Worm (Caenorhabditis elegans) whole organism, L4 larva: ENCODE data around the gene F26G1.2.
A peak's percentile ranks its signal among the peaks of the same experiment; 100 is the strongest.

ENCODE experiments used
- F44E2.7 ChIP-seq: fragments of 200-800 bp; sonication (Bioruptor generic); IDR thresholded peaks from 2 replicates; pipeline ENCODE4 v2.1.2; 2022; ENCODE audit warnings: missing genetic modification characterization, missing compliant biosample characterization
- R02D3.7 ChIP-seq: fragments of 150-350 bp; sonication (generic microtip); optimal IDR thresholded peaks from 3 replicates; lab custom pipeline; 2014; ENCODE audit warnings: missing biosample characterization, missing genetic modification characterization
- T20F7.1 ChIP-seq: fragments of 200-800 bp; sonication (Bioruptor generic); optimal IDR thresholded peaks from 2 replicates; lab custom pipeline; 2018; ENCODE audit warnings: mild to moderate bottlenecking, missing genetic modification characterization, missing compliant biosample characterization
- Y48G9A.11 ChIP-seq: fragments of 200-800 bp; sonication (Bioruptor generic); IDR thresholded peaks from 2 replicates; pipeline ENCODE4 v1.3.6; 2022; ENCODE audit warnings: missing genetic modification reagents, missing genetic modification characterization, missing compliant biosample characterization
- aha-1 ChIP-seq: fragments of 150-350 bp; peaks from one replicate; lab custom pipeline; 2014; ENCODE audit warnings: missing biosample characterization, missing genetic modification characterization
- ama-1 ChIP-seq: fragments of 150-350 bp; optimal IDR thresholded peaks from 2 replicates; lab custom pipeline; 2014; ENCODE audit warnings: inconsistent platforms, mixed read lengths
- ceh-44 ChIP-seq: fragments of 200-800 bp; sonication (Bioruptor generic); IDR thresholded peaks from 2 replicates; pipeline ENCODE4 v1.3.6; 2022; ENCODE audit warnings: missing genetic modification reagents, missing genetic modification characterization, missing compliant biosample characterization
- ceh-62 ChIP-seq: sonication (generic microtip); optimal IDR thresholded peaks from 2 replicates; lab custom pipeline; 2017; ENCODE audit warnings: missing biosample characterization, missing genetic modification characterization
- ceh-82 ChIP-seq: sonication (generic microtip); optimal IDR thresholded peaks from 2 replicates; lab custom pipeline; 2017; ENCODE audit warnings: missing biosample characterization, missing genetic modification characterization
- daf-12 ChIP-seq: fragments of 150-350 bp; optimal IDR thresholded peaks from 2 replicates; lab custom pipeline; 2014; ENCODE audit warnings: missing biosample characterization, missing genetic modification reagents, missing genetic modification characterization
- daf-8 ChIP-seq: fragments of 200-800 bp; sonication (Bioruptor generic); IDR thresholded peaks from 2 replicates; pipeline ENCODE4 v1.3.6; 2022; ENCODE audit warnings: missing genetic modification characterization, missing compliant biosample characterization
- dmd-6 ChIP-seq: fragments of 200-800 bp; sonication (Bioruptor generic); IDR thresholded peaks from 2 replicates; pipeline ENCODE4 v1.3.6; 2022; ENCODE audit warnings: missing genetic modification reagents, missing genetic modification characterization, missing compliant biosample characterization
- duxl-1 ChIP-seq: sonication (generic microtip); optimal IDR thresholded peaks from 2 replicates; lab custom pipeline; 2016; ENCODE audit warnings: mild to moderate bottlenecking, missing genetic modification characterization, moderate library complexity, missing compliant biosample characterization; ENCODE audit not compliant: poor library complexity
- egl-43 ChIP-seq: fragments of 200-800 bp; sonication (Bioruptor generic); IDR thresholded peaks from 2 replicates; pipeline ENCODE4 v1.3.6; 2022; ENCODE audit warnings: missing genetic modification reagents, missing genetic modification characterization, missing compliant biosample characterization
- fkh-10 ChIP-seq: fragments of 150-350 bp; optimal IDR thresholded peaks from 2 replicates; lab custom pipeline; 2014; ENCODE audit warnings: missing biosample characterization, missing genetic modification reagents, missing genetic modification characterization
- hlh-11 ChIP-seq: fragments of 200-800 bp; sonication (Bioruptor generic); optimal IDR thresholded peaks from 2 replicates; lab custom pipeline; 2018; ENCODE audit warnings: mild to moderate bottlenecking, missing genetic modification characterization, missing compliant biosample characterization
- lim-7 ChIP-seq: fragments of 200-800 bp; sonication (Bioruptor generic); IDR thresholded peaks from 2 replicates; pipeline ENCODE4 v1.3.6; 2022; ENCODE audit warnings: missing genetic modification characterization, missing compliant biosample characterization
- lsy-2 ChIP-seq, 2 experiments: fragments of 150-350 bp in 1 of 2; sonication (generic microtip) in 1 of 2; optimal IDR thresholded peaks; 2 replicates each; lab custom pipeline; 2014 to 2017; ENCODE audit warnings: missing biosample characterization in 2 of 2, missing genetic modification characterization in 2 of 2
- madf-9 ChIP-seq: fragments of 200-800 bp; sonication (Bioruptor generic); conservative IDR thresholded peaks from 2 replicates; pipeline ENCODE4 v1.3.6; 2022; ENCODE audit warnings: missing genetic modification reagents, missing genetic modification characterization, missing compliant biosample characterization
- nhr-10 ChIP-seq: fragments of 150-350 bp; optimal IDR thresholded peaks from 2 replicates; lab custom pipeline; 2014; ENCODE audit warnings: missing biosample characterization, missing genetic modification characterization
- nhr-102 ChIP-seq: sonication (generic microtip); optimal IDR thresholded peaks from 2 replicates; lab custom pipeline; 2016; ENCODE audit warnings: mild to moderate bottlenecking, missing genetic modification characterization, moderate library complexity, missing compliant biosample characterization
- nhr-111 ChIP-seq: fragments of 200-800 bp; sonication (Bioruptor generic); optimal IDR thresholded peaks from 2 replicates; lab custom pipeline; 2018; ENCODE audit warnings: mild to moderate bottlenecking, missing genetic modification characterization, missing compliant biosample characterization
- nhr-41 ChIP-seq: fragments of 200-800 bp; sonication (Bioruptor generic); IDR thresholded peaks from 2 replicates; pipeline ENCODE4 v1.3.6; 2022; ENCODE audit warnings: missing genetic modification reagents, missing genetic modification characterization, missing compliant biosample characterization
- nhr-48 ChIP-seq: sonication (generic microtip); optimal IDR thresholded peaks from 2 replicates; lab custom pipeline; 2016; ENCODE audit warnings: mild to moderate bottlenecking, missing genetic modification characterization, missing compliant biosample characterization
- nhr-77 ChIP-seq: fragments of 150-350 bp; optimal IDR thresholded peaks from 2 replicates; lab custom pipeline; 2014; ENCODE audit warnings: missing biosample characterization, missing genetic modification characterization
- skn-1 ChIP-seq: fragments of 150-350 bp; optimal IDR thresholded peaks from 2 replicates; lab custom pipeline; 2014; ENCODE audit warnings: missing biosample characterization, missing genetic modification characterization
- snpc-1.2 ChIP-seq: fragments of 200-800 bp; sonication (Bioruptor generic); IDR thresholded peaks from 2 replicates; pipeline ENCODE4 v1.3.6; 2022; ENCODE audit warnings: missing genetic modification reagents, missing genetic modification characterization, missing compliant biosample characterization
- spr-1 ChIP-seq: sonication (generic microtip); optimal IDR thresholded peaks from 2 replicates; lab custom pipeline; 2016; ENCODE audit warnings: mild to moderate bottlenecking, missing genetic modification characterization, missing compliant biosample characterization
- spr-3 ChIP-seq: fragments of 200-800 bp; sonication (Bioruptor generic); optimal IDR thresholded peaks from 2 replicates; lab custom pipeline; 2018; ENCODE audit warnings: mild to moderate bottlenecking, missing genetic modification characterization, missing compliant biosample characterization
- tag-97 ChIP-seq: fragments of 200-800 bp; sonication (Bioruptor generic); IDR thresholded peaks from 2 replicates; pipeline ENCODE4 v1.3.6; 2022; ENCODE audit warnings: missing genetic modification characterization, missing compliant biosample characterization
- tra-1 ChIP-seq: fragments of 200-800 bp; sonication (Bioruptor generic); IDR thresholded peaks from 2 replicates; pipeline ENCODE4 v1.3.6; 2022; ENCODE audit warnings: missing genetic modification reagents, missing genetic modification characterization, missing compliant biosample characterization
- unc-130 ChIP-seq: sonication (generic microtip); optimal IDR thresholded peaks from 2 replicates; lab custom pipeline; 2016; ENCODE audit warnings: missing genetic modification reagents, missing genetic modification characterization, missing compliant biosample characterization
- unc-62 ChIP-seq, 3 experiments: fragments of 150-350 bp in 1 of 3; sonication (generic microtip); optimal IDR thresholded peaks in 2 of 3; peaks in 1 of 3; 1 replicate in 1 of 3; 2 replicates in 2 of 3; lab custom pipeline; 2014 to 2017; ENCODE audit warnings: missing biosample characterization in 3 of 3, missing genetic modification characterization in 3 of 3, missing genetic modification reagents in 3 of 3, missing genotype in 1 of 3
- zfp-3 ChIP-seq: fragments of 200-800 bp; sonication (Bioruptor generic); conservative IDR thresholded peaks from 2 replicates; pipeline ENCODE4 v1.3.6; 2022; ENCODE audit warnings: missing genetic modification reagents, missing genetic modification characterization, missing compliant biosample characterization
- zip-11 ChIP-seq: fragments of 200-800 bp; sonication (Bioruptor generic); IDR thresholded peaks from 2 replicates; pipeline ENCODE4 v1.3.6; 2022; ENCODE audit warnings: missing genetic modification characterization, missing compliant biosample characterization

Gene F26G1.2

DNA sequence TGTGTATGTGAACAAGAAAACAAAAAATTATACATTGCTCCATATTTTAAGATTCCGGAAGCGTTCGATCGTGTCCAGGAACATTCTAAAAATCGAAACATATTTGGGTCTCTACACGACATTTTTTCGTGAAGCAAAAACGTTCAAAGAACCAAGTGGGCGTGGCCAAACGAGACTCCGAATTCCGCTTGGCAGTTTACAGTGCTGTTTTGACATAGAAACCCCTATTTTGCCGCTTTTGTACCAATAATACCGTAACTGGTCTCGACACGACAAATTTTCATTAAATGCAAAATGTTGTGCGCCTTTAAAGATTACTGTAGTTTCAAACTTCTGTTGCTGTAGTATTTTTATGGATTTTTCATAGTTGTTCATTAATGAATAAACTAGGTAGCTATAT lies 7.2 kb upstream of the F26G1.2 start:
- TF ChIP-seq unc-130 (GFP tag; lab: Kevin White, UChicago) = no peak
- no peak for TF ChIP-seq ceh-62 (tag; lab: Kevin White, UChicago)
- TF ChIP-seq spr-1 (tag; lab: Kevin White, UChicago) = peak; percentile 75
- TF ChIP-seq Y48G9A.11 (GFP tag; lab: Robert Waterston, UW) = peak; percentile 76
- TF ChIP-seq snpc-1.2 (GFP tag; lab: Robert Waterston, UW) = no peak
- TF ChIP-seq madf-9 (GFP tag; lab: Robert Waterston, UW) = no peak
- TF ChIP-seq duxl-1 = no peak
- peak; percentile 37 for TF ChIP-seq T20F7.1
- no peak for TF ChIP-seq R02D3.7
- TF ChIP-seq spr-3 (GFP tag; lab: Kevin White, UChicago) = peak; percentile 15

DNA sequence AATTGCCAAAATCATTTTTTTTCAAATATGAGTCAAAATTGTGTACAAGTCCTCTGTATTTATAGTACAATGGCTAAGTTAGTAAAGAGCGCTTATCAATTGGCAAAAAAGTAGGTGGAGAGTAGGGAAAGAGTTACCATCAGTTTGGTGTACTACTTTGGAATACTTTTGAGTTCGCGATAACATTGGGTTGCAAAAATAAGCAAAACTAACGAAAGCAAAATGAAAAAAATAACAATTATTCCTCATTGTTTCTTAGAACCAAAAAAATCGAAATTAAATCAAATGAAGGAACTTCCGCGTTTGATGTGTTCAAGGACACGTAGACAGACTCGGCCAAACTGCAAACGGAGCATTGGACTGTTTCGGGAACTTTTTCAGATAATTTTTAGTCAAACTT lies 6.1 kb upstream of the F26G1.2 start, which contains the start of gene C27D9.2:
TSS of gene C27D9.2 (minus strand) at position 101 of the 400 bp plus-strand sequence.
- TF ChIP-seq tag-97 (GFP tag; lab: Robert Waterston, UW) = no peak
- TF ChIP-seq lim-7 (GFP tag; lab: Robert Waterston, UW) = no peak
- TF ChIP-seq egl-43 (GFP tag; lab: Robert Waterston, UW) = no peak
- TF ChIP-seq nhr-77 = no peak
- TF ChIP-seq F44E2.7 = no peak
- TF ChIP-seq ceh-82 (tag; lab: Kevin White, UChicago) = no peak
- TF ChIP-seq duxl-1 = no peak
- no peak for TF ChIP-seq ceh-44 (GFP tag; lab: Robert Waterston, UW)
- TF ChIP-seq daf-12 (tag; lab: Kevin White, UChicago) = no peak
- no peak for TF ChIP-seq nhr-111 (GFP tag; lab: Kevin White, UChicago)
- TF ChIP-seq tra-1 = no peak
- no peak for TF ChIP-seq nhr-41
- TF ChIP-seq daf-8 = no peak
- no peak for TF ChIP-seq hlh-11
- no peak for TF ChIP-seq nhr-10
- TF ChIP-seq, all 104 proteins: peak for 0

DNA sequence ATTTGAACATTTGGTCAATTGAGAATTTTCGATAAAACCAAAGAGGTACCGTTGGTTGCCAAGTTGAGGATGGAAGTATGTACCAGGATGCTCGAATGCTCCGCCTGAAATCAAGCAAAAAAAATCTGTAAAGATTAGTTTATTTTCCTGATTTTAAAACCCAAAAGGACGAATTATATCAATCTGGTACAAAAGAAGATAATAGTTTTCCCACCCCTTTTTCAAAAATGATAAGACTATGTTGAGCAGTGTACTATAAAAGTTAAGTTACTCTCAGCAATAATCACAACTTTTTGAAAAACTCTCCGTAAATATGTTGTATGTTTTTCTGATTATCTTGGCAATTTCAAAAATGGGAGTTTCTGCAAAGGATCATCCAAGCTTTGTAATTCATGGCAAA lies 4.4 kb upstream of the F26G1.2 start, which contains the start of gene F26G1.3:
TSS of gene F26G1.3 (plus strand) at position 301 of the 400 bp plus-strand sequence.
- TF ChIP-seq nhr-10 (no peak), aha-1 (tag; lab: Kevin White, UChicago) (no peak), zfp-3 (no peak), unc-130 (GFP tag; lab: Kevin White, UChicago) (no peak), nhr-102 (tag; lab: Kevin White, UChicago) (no peak)

DNA sequence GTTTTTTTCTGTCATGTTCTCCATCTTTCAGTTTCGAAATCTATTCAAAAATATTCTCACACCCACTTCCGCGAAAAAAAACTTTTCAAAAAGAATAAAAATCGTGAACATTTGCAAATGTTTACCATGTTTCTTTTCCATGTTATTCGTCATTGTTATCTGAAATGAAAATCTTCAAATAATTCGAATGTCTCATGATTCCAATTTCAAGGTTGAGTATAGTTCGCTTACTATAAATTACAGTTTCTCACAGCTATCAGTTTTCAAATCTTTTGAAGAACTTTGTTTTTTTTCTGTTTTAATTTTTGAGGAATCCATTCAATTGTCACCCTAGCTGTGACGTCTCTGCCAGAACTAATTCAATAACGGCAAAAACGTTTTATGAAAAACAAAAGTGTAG lies 3.0 kb upstream of the F26G1.2 start:
- no peak for TF ChIP-seq nhr-48 (tag; lab: Kevin White, UChicago)
- TF ChIP-seq F44E2.7 = no peak
- peak; percentile 86 for TF ChIP-seq aha-1 (tag; lab: Kevin White, UChicago)
- no peak for TF ChIP-seq zip-11 (GFP tag; lab: Robert Waterston, UW)
- no peak for TF ChIP-seq unc-130 (GFP tag; lab: Kevin White, UChicago)
- no peak for TF ChIP-seq skn-1 (tag; lab: Kevin White, UChicago)
- TF ChIP-seq unc-62 (GFP tag; optimal IDR thresholded peaks at IDR 0.05 in 1 of 2; lab: Kevin White, UChicago) = peak in 1 of 2 experiments; percentile 32
- no peak for TF ChIP-seq unc-62 (tag; optimal IDR thresholded peaks at IDR 0.05; lab: Kevin White, UChicago)

DNA sequence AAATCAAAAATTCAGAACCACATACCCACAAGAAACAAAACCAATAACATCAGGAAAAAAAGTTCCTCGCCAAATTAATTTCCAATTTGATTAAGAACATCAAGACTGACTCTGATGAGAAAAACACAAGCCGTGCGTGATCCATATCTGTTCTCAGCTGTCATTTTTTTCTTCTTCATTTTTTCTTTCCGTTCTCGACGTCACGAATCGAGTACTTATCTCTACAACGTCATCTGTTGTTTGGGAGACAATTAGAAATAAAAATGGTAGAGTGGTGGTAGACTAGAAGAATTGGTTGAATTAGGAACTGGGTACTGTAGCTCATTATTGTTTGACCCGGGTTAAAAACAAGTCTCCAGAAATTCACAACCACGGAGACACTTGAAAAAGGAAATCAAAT lies 1.9 kb upstream of the F26G1.2 start:
- TF ChIP-seq hlh-11 (peak; percentile 18), zip-11 (GFP tag; lab: Robert Waterston, UW) (no peak), dmd-6 (GFP tag; lab: Robert Waterston, UW) (peak; percentile 16)
- TF ChIP-seq, all 104 proteins: peak for 2

DNA sequence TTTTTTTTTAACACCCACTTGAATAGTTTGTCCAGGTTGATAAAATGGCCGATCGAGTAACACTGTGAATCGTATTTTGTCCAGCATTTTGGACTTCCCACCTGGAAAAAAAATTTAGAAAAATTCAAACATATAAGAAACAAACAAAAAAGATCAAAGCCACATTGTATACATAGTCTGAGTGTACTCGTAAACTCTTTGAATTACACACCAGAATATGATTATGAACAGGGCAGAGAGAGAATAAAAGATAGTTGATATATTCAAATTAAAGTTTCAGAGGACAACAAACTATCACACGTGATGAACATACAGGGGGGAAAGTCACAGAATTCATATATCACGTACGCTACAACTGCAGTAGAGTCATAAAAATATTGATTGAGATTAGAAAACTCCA lies 3.4 kb downstream of the F26G1.2 start, which contains the start of gene ttm-2:
TSS of gene ttm-2 (minus strand) at position 101 of the 400 bp plus-strand sequence.
- TF ChIP-seq lsy-2 (tag; optimal IDR thresholded peaks at IDR 0.05; lab: Kevin White, UChicago) (no peak), nhr-48 (tag; lab: Kevin White, UChicago) (no peak), fkh-10 (no peak), ama-1 (lab: Kevin White, UChicago) (no peak)
- TF ChIP-seq, all 104 proteins: peak for 0
